Fruit fly (Drosophila melanogaster) whole organism, pupa: ENCODE data around the gene Ilp6.
A peak's percentile ranks its signal among the peaks of the same experiment; 100 is the strongest.

Source experiments
- CG10348 ChIP-seq: fragments of 200-800 bp; sonication (Bioruptor generic); IDR thresholded peaks from 2 replicates; pipeline ENCODE4 v1.3.6; 2022; ENCODE audit warnings: missing biosample characterization, missing genetic modification characterization
- CG12605 ChIP-seq: fragments of 200-800 bp; sonication (Bioruptor generic); IDR thresholded peaks from 2 replicates; pipeline ENCODE4 v1.3.6; 2022; ENCODE audit warnings: missing biosample characterization, missing genetic modification characterization
- CG13204 ChIP-seq: fragments of 200-800 bp; sonication (Bioruptor generic); optimal IDR thresholded peaks from 2 replicates; lab custom pipeline; 2018; ENCODE audit warnings: missing biosample characterization, mild to moderate bottlenecking, missing genetic modification characterization, moderate library complexity
- CG14655 ChIP-seq: fragments of 200-800 bp; sonication (Bioruptor generic); optimal IDR thresholded peaks from 3 replicates; lab custom pipeline; 2017; ENCODE audit warnings: mild to moderate bottlenecking, missing biosample characterization, missing genetic modification reagents, missing genetic modification characterization
- CG15710 ChIP-seq: fragments of 200-800 bp; sonication (Bioruptor generic); optimal IDR thresholded peaks from 2 replicates; lab custom pipeline; 2018; ENCODE audit warnings: missing biosample characterization, mild to moderate bottlenecking, missing genetic modification characterization, moderate library complexity
- CG17806 ChIP-seq: fragments of 200-800 bp; sonication (Bioruptor generic); optimal IDR thresholded peaks from 2 replicates; lab custom pipeline; 2018; ENCODE audit warnings: missing biosample characterization, mild to moderate bottlenecking, missing genetic modification characterization, moderate library complexity
- CG32121 ChIP-seq: fragments of 200-800 bp; sonication (Bioruptor generic); IDR thresholded peaks from 2 replicates; pipeline ENCODE4 v1.3.6; 2022; ENCODE audit warnings: missing biosample characterization, missing genetic modification characterization
- CG4496 ChIP-seq: fragments of 200-800 bp; sonication (Bioruptor generic); IDR thresholded peaks from 3 replicates; pipeline ENCODE4 v1.3.6; 2022; ENCODE audit warnings: missing biosample characterization, missing genetic modification characterization
- CG8159 ChIP-seq: fragments of 200-800 bp; sonication (Bioruptor generic); optimal IDR thresholded peaks from 3 replicates; lab custom pipeline; 2018; ENCODE audit warnings: missing biosample characterization, mild to moderate bottlenecking, missing genetic modification characterization, moderate library complexity
- D1 ChIP-seq: fragments of 200-800 bp; sonication (Bioruptor generic); optimal IDR thresholded peaks from 2 replicates; lab custom pipeline; 2018; ENCODE audit warnings: missing biosample characterization, mild to moderate bottlenecking, missing genetic modification characterization, moderate library complexity
- EcR ChIP-seq: fragments of 200-800 bp; sonication (Bioruptor generic); optimal IDR thresholded peaks from 3 replicates; lab custom pipeline; 2019; ENCODE audit warnings: missing biosample characterization, missing genetic modification characterization, mild to moderate bottlenecking, moderate library complexity, missing genetic modification reagents
- Ets98B ChIP-seq: fragments of 200-800 bp; sonication (Bioruptor generic); IDR thresholded peaks from 2 replicates; pipeline ENCODE4 v1.3.6; 2022; ENCODE audit warnings: missing biosample characterization, missing genetic modification characterization
- Pif1B ChIP-seq: fragments of 200-800 bp; sonication (Bioruptor generic); optimal IDR thresholded peaks from 3 replicates; lab custom pipeline; 2016; ENCODE audit warnings: missing biosample characterization, missing genetic modification characterization
- fd96Ca ChIP-seq: fragments of 200-800 bp; sonication (Bioruptor generic); IDR thresholded peaks from 3 replicates; pipeline ENCODE4 v1.3.6; 2022; ENCODE audit warnings: missing biosample characterization, missing genetic modification characterization
- gl ChIP-seq: fragments of 200-800 bp; sonication (Bioruptor generic); optimal IDR thresholded peaks from 2 replicates; lab custom pipeline; 2018; ENCODE audit warnings: missing biosample characterization, mild to moderate bottlenecking, missing genetic modification characterization

Ilp6 gene

dm6 chrX:2286985-2287384 lies 47.5 kb downstream of the Ilp6 start:
- no peak for TF ChIP-seq CG10348 (GFP tag; lab: Robert Waterston, UW)
- no peak for TF ChIP-seq CG8159
- no peak for TF ChIP-seq CG17806 (tag; lab: Kevin White, UChicago)
- peak; percentile 38; the same call in 1 of the 2 replicates for TF ChIP-seq CG12605 (GFP tag; lab: Robert Waterston, UW)
- peak; percentile 54 for TF ChIP-seq CG13204 (GFP tag; lab: Kevin White, UChicago)
- peak; percentile 43; the same call in 1 of the 2 replicates for TF ChIP-seq Ets98B (GFP tag; lab: Robert Waterston, UW)
- TF ChIP-seq CG14655 (GFP tag; lab: Kevin White, UChicago), result peak; percentile 6
- peak; percentile 61; the same call in 1 of the 3 replicates for TF ChIP-seq CG4496
- 0 out of 2 replicates have a peak, but pooled peaks have one; percentile 30 for TF ChIP-seq CG32121 (GFP tag; lab: Robert Waterston, UW)
- peak; percentile 47; the same call in 1 of the 3 replicates for TF ChIP-seq fd96Ca (GFP tag; lab: Robert Waterston, UW)

DNA sequence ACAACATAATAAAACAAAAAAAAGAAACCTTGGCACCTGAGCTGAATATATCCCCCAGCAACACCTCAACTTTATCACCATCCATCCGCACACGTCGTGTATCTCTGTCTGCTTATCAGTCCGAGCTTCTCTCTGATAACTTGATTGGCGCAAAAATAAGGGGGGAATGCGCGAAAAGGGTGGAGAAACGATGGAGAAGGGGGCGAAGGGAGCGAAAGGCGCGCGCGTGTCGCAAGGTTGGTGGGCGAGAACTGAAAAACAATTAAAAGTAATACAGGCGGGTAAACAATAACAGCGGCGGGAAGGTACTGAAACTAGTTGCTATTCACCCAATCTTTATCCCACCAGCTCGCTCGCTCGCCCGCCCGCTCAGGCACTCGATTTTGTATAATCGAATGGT lies 48.2 kb downstream of the Ilp6 start:
- TF ChIP-seq gl (tag; lab: Kevin White, UChicago), result no peak
- TF ChIP-seq fd96Ca (GFP tag; lab: Robert Waterston, UW), result 0 out of 3 replicates have a peak, but pooled peaks have one; percentile 11
- no peak for TF ChIP-seq CG13204 (GFP tag; lab: Kevin White, UChicago)

dm6 chrX:2283470-2283869 lies 51.0 kb downstream of the Ilp6 start:
- no peak for TF ChIP-seq CG17806 (tag; lab: Kevin White, UChicago)
- TF ChIP-seq CG12605 (GFP tag; lab: Robert Waterston, UW), result peak; percentile 41; the same call in 1 of the 2 replicates
- no peak for TF ChIP-seq EcR (GFP tag; lab: Kevin White, UChicago)
- no peak for TF ChIP-seq Pif1B (GFP tag; lab: Kevin White, UChicago)
- no peak for TF ChIP-seq CG13204 (GFP tag; lab: Kevin White, UChicago)
- peak; percentile 2 for TF ChIP-seq CG15710
- TF ChIP-seq D1 (tag; lab: Kevin White, UChicago), result no peak
